Fruit fly (Drosophila melanogaster): ENCODE measurements around the gene CG32485.
A peak's percentile ranks its signal among the peaks of the same experiment; 100 is the strongest.

The CG32485 gene

dm6 chr3L:3090581-3091345 is 40.6 kb downstream of the CG32485 start (continued):
- TF ChIP-seq Gug (GFP tag; IDR thresholded peaks at IDR 0.05) (0 out of 4 replicates have a peak, but pooled peaks have one; percentile 33), Mad (GFP tag; optimal IDR thresholded peaks at IDR 0.05) (peak; percentile 41), repo (GFP tag; optimal IDR thresholded peaks at IDR 0.05) (peak; percentile 65), CG11456 (GFP tag; IDR thresholded peaks at IDR 0.05) (0 out of 3 replicates have a peak, but pooled peaks have one; percentile 34), her (GFP tag; optimal IDR thresholded peaks at IDR 0.05) (peak; percentile 57), BEAF-32 (GFP tag; optimal IDR thresholded peaks at IDR 0.05) (no peak), dmrt11E (tag; optimal IDR thresholded peaks at IDR 0.05) (peak; percentile 32), CG14860 (GFP tag; IDR thresholded peaks at IDR 0.05; ENCODE audit: partially characterized antibody) (no peak), Hand (GFP tag; optimal IDR thresholded peaks at IDR 0.05) (no peak), hth (optimal IDR thresholded peaks at IDR 0.05) (no peak), HLH3B (GFP tag; IDR thresholded peaks at IDR 0.05) (peak; percentile 66; the same call in 1 of the 2 replicates), CG3065 (GFP tag; optimal IDR thresholded peaks at IDR 0.05) (no peak), CG6175 (GFP tag; IDR thresholded peaks at IDR 0.05) (0 out of 3 replicates have a peak, but pooled peaks have one; percentile 45), chn (GFP tag; optimal IDR thresholded peaks at IDR 0.05) (peak; percentile 61), sens (GFP tag) (peak; percentile 89), CG2202 (tag; optimal IDR thresholded peaks at IDR 0.05) (no peak), pzg (GFP tag; optimal IDR thresholded peaks at IDR 0.05) (peak; percentile 6), pan (optimal IDR thresholded peaks at IDR 0.05) (no peak), pan (GFP tag; optimal IDR thresholded peaks at IDR 0.05 in 1 of 2, IDR thresholded peaks at IDR 0.05 in 1 of 2) (peak in 1 of 2 experiments; percentile 42), trh (GFP tag; optimal IDR thresholded peaks at IDR 0.05) (no peak), dpn (GFP tag; optimal IDR thresholded peaks at IDR 0.05) (peak; percentile 20 to 63), Elba2 (GFP tag; optimal IDR thresholded peaks at IDR 0.05) (no peak), CG11560 (tag; IDR thresholded peaks at IDR 0.05) (no peak), tup (GFP tag; optimal IDR thresholded peaks at IDR 0.05) (no peak), CG18599 (GFP tag; optimal IDR thresholded peaks at IDR 0.05) (peak; percentile 31), CG10543 (GFP tag; optimal IDR thresholded peaks at IDR 0.05) (no peak), tll (GFP tag; optimal IDR thresholded peaks at IDR 0.05) (peak in 1 of 2 experiments; percentile 63), slou (GFP tag; optimal IDR thresholded peaks at IDR 0.05) (no peak), CkIIα-i1 (GFP tag; IDR thresholded peaks at IDR 0.05) (no peak), CG9437 (GFP tag; optimal IDR thresholded peaks at IDR 0.05) (no peak), phol (tag; optimal IDR thresholded peaks at IDR 0.05) (peak; percentile 23), Awh (GFP tag; IDR thresholded peaks at IDR 0.05) (0 out of 2 replicates have a peak, but pooled peaks have one; percentile 33), CG5180 (GFP tag; optimal IDR thresholded peaks at IDR 0.05) (peak; percentile 51), bsh (GFP tag; optimal IDR thresholded peaks at IDR 0.05) (peak in 1 of 2 experiments; percentile 65), tx (GFP tag; optimal IDR thresholded peaks at IDR 0.05) (peak; percentile 21), fd96Cb (tag; optimal IDR thresholded peaks at IDR 0.05) (peak; percentile 27), CG8388 (GFP tag; optimal IDR thresholded peaks at IDR 0.05) (peak; percentile 4), Camta (GFP tag; optimal IDR thresholded peaks at IDR 0.05) (peak; percentile 59), sob (GFP tag; IDR thresholded peaks at IDR 0.05) (peak; percentile 77), CG4424 (GFP tag; optimal IDR thresholded peaks at IDR 0.05) (no peak), run (tag; optimal IDR thresholded peaks at IDR 0.05) (no peak), mld (GFP tag; IDR thresholded peaks at IDR 0.05; ENCODE audit: partially characterized antibody) (peak; percentile 59; the same call in 1 of the 3 replicates), CG9727 (GFP tag; optimal IDR thresholded peaks at IDR 0.05) (peak; percentile 39), Nf-YB (GFP tag; optimal IDR thresholded peaks at IDR 0.05) (no peak), vfl (GFP tag; optimal IDR thresholded peaks at IDR 0.05) (no peak), fd3F (GFP tag; optimal IDR thresholded peaks at IDR 0.05) (no peak), corto (GFP tag; optimal IDR thresholded peaks at IDR 0.05) (no peak), CG18619 (GFP tag; optimal IDR thresholded peaks at IDR 0.05) (no peak)

Data from whole organism, embryonic.